Fruit fly (Drosophila melanogaster): ENCODE results near the gene mnb.

The mnb gene

dm6 chrX:17880269-17880889, 6.6 kb downstream of the mnb start (continued):
- TF ChIP-seq Hmr (GFP tag; optimal IDR thresholded peaks at IDR 0.05) = peak; percentile 96
- TF ChIP-seq run (tag; optimal IDR thresholded peaks at IDR 0.05) = peak; percentile 89
- peak; percentile 97 to 98 for TF ChIP-seq dpn (GFP tag; optimal IDR thresholded peaks at IDR 0.05)
- TF ChIP-seq CG11504 (tag; optimal IDR thresholded peaks at IDR 0.05) = peak; percentile 94
- peak; percentile 93 for TF ChIP-seq gsb (GFP tag; IDR thresholded peaks at IDR 0.05)
- TF ChIP-seq B-H2 (GFP tag; optimal IDR thresholded peaks at IDR 0.05) = peak; percentile 89
- TF ChIP-seq odd (GFP tag; optimal IDR thresholded peaks at IDR 0.05) = peak; percentile 86
- peak; percentile 94 for TF ChIP-seq CG1529 (GFP tag; optimal IDR thresholded peaks at IDR 0.05)
- TF ChIP-seq Nf-YB (GFP tag; optimal IDR thresholded peaks at IDR 0.05) = peak; percentile 78
- no peak for TF ChIP-seq CG16813 (GFP tag; IDR thresholded peaks at IDR 0.05; ENCODE audit: partially characterized antibody)
- TF ChIP-seq Myb (GFP tag; optimal IDR thresholded peaks at IDR 0.05) = peak; percentile 83
- peak; percentile 95 for TF ChIP-seq CG7372 (GFP tag; IDR thresholded peaks at IDR 0.05)
- peak; percentile 99 for TF ChIP-seq Ets65A (GFP tag)
- peak; percentile 90 for TF ChIP-seq gcm (GFP tag; optimal IDR thresholded peaks at IDR 0.05)
- peak; percentile 95 for TF ChIP-seq CG8944 (GFP tag; optimal IDR thresholded peaks at IDR 0.05)
- no peak for TF ChIP-seq Neu2 (GFP tag; optimal IDR thresholded peaks at IDR 0.05; ENCODE audit: borderline replicate concordance)
- peak; percentile 90 for TF ChIP-seq CG4404 (GFP tag; IDR thresholded peaks at IDR 0.05)
- TF ChIP-seq CG1603 (tag; optimal IDR thresholded peaks at IDR 0.05) = peak; percentile 96
- TF ChIP-seq Jarid2 (GFP tag; optimal IDR thresholded peaks at IDR 0.05) = peak; percentile 56
- peak; percentile 62 for TF ChIP-seq kni (GFP tag; optimal IDR thresholded peaks at IDR 0.05)
- TF ChIP-seq tup (GFP tag; optimal IDR thresholded peaks at IDR 0.05) = peak; percentile 95
- TF ChIP-seq CG6854 (GFP tag; optimal IDR thresholded peaks at IDR 0.05) = peak; percentile 74
- peak; percentile 86 for TF ChIP-seq Oaz (GFP tag; IDR thresholded peaks at IDR 0.05)
- peak; percentile 93 for TF ChIP-seq B-H1 (GFP tag; IDR thresholded peaks at IDR 0.05)
- TF ChIP-seq crol (GFP tag; IDR thresholded peaks at IDR 0.05) = peak; percentile 72
- TF ChIP-seq Lhr (GFP tag; optimal IDR thresholded peaks at IDR 0.05) = peak; percentile 77
- peak; percentile 97 for TF ChIP-seq jumu (GFP tag; optimal IDR thresholded peaks at IDR 0.05)
- TF ChIP-seq CG6683 (GFP tag; optimal IDR thresholded peaks at IDR 0.05) = peak; percentile 71
- TF ChIP-seq lab (GFP tag; optimal IDR thresholded peaks at IDR 0.05) = peak; percentile 94
- peak; percentile 82 for TF ChIP-seq CG6254 (GFP tag; optimal IDR thresholded peaks at IDR 0.05)
- peak; percentile 94 for TF ChIP-seq sisA (GFP tag; IDR thresholded peaks at IDR 0.05)
- peak; percentile 56 to 97 for TF ChIP-seq bsh (GFP tag; optimal IDR thresholded peaks at IDR 0.05)
- TF ChIP-seq rib (GFP tag; IDR thresholded peaks at IDR 0.05) = peak; percentile 90
- no peak for TF ChIP-seq hb (GFP tag; IDR thresholded peaks at IDR 0.05; ENCODE audit: partially characterized antibody)
- peak; percentile 82 for TF ChIP-seq CG18011 (GFP tag; optimal IDR thresholded peaks at IDR 0.05)
- no peak for TF ChIP-seq D (optimal IDR thresholded peaks at IDR 0.05)
- TF ChIP-seq D (GFP tag; optimal IDR thresholded peaks at IDR 0.05) = peak; percentile 85
- peak; percentile 98 for TF ChIP-seq vvl (GFP tag; IDR thresholded peaks at IDR 0.05)
- TF ChIP-seq Dref (GFP tag; IDR thresholded peaks at IDR 0.05) = peak; percentile 45
- TF ChIP-seq nom (GFP tag; optimal IDR thresholded peaks at IDR 0.05) = no peak
- TF ChIP-seq CG33213 (GFP tag; optimal IDR thresholded peaks at IDR 0.05) = peak; percentile 84
- TF ChIP-seq al (GFP tag; IDR thresholded peaks at IDR 0.05) = peak; percentile 93
- peak; percentile 95 for TF ChIP-seq CG18599 (GFP tag; optimal IDR thresholded peaks at IDR 0.05)
- TF ChIP-seq CG18262 (tag; optimal IDR thresholded peaks at IDR 0.05) = peak; percentile 90
- TF ChIP-seq Sin3A (optimal IDR thresholded peaks at IDR 0.05) = no peak
- peak; percentile 89 for TF ChIP-seq slou (GFP tag; optimal IDR thresholded peaks at IDR 0.05)
- TF ChIP-seq unpg (GFP tag; optimal IDR thresholded peaks at IDR 0.05) = peak; percentile 97
- TF ChIP-seq bab2 (GFP tag; optimal IDR thresholded peaks at IDR 0.05) = peak; percentile 96
- TF ChIP-seq Meics (GFP tag; optimal IDR thresholded peaks at IDR 0.05) = peak; percentile 92

Data from whole organism, embryonic.